Worm (Caenorhabditis elegans): ENCODE measurements around the gene F44E5.4.

- TF ChIP-seq F49E8.2 (tag; optimal IDR thresholded peaks at IDR 0.05; ENCODE audit: borderline replicate concordance) = no peak
- TF ChIP-seq nhr-41 (GFP tag; IDR thresholded peaks at IDR 0.05) = no peak
- no peak for TF ChIP-seq ztf-7 (tag; optimal IDR thresholded peaks at IDR 0.05)
- TF ChIP-seq attf-4 (tag; optimal IDR thresholded peaks at IDR 0.05) = no peak
Measured at ce11 chrII:11751615-11752174, 7.4 kb downstream of the F44E5.4 start.
